Worm (Caenorhabditis elegans): ENCODE results near the gene oac-22.

DNA sequence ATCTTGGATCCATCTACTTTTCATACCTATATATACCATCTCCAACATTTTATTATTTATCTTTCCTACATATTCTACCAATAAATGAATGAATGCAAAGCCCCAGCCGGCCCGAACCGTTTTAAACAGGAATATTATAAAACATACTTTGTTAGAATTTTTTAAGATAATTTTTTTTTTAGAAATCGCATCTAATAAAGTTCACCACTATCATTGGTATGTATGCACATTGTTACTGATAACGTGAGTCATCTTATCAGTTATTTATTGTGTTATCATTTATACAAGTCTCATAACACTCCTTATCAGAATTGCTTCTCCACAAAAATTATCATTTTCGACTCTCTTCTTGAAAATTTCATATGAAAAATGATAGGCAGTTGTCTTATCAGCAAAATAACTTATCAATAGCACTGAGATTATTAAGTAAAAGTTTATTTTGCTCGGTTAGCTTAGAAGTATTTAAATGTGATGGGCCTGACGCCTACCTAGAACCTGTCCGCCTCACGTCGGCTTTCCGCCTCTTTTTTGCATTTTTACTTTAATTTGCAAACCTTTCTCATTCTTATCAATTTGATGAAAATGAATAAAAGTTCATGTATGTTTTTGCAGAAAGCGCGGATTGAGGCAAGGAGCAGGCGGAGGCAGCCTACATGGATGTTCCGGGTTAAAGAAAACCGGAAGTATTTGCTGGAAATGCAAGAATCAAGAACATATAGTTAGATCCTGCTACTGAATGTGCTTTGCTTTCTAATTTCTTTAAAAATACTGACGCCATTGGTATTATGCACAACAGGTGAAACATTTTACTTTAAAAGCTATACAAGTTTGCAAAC is 14.5 kb downstream of the oac-22 start, which contains the start of gene srz-62:
- TF ChIP-seq dao-5 (tag; optimal IDR thresholded peaks at IDR 0.05) = no peak
- TF ChIP-seq him-1 (tag; optimal IDR thresholded peaks at IDR 0.05) = no peak
